Fruit fly (Drosophila melanogaster) whole organism, pupa: ENCODE results near the gene Ssb-c31a.
A peak's percentile ranks its signal among the peaks of the same experiment; 100 is the strongest.

Experiments used
- CG12605 ChIP-seq: fragments of 200-800 bp; sonication (Bioruptor generic); IDR thresholded peaks from 2 replicates; pipeline ENCODE4 v1.3.6; 2022; ENCODE audit warnings: missing biosample characterization, missing genetic modification characterization
- CG13204 ChIP-seq: fragments of 200-800 bp; sonication (Bioruptor generic); optimal IDR thresholded peaks from 2 replicates; lab custom pipeline; 2018; ENCODE audit warnings: missing biosample characterization, mild to moderate bottlenecking, missing genetic modification characterization, moderate library complexity
- CG17806 ChIP-seq: fragments of 200-800 bp; sonication (Bioruptor generic); optimal IDR thresholded peaks from 2 replicates; lab custom pipeline; 2018; ENCODE audit warnings: missing biosample characterization, mild to moderate bottlenecking, missing genetic modification characterization, moderate library complexity
- CG32121 ChIP-seq: fragments of 200-800 bp; sonication (Bioruptor generic); IDR thresholded peaks from 2 replicates; pipeline ENCODE4 v1.3.6; 2022; ENCODE audit warnings: missing biosample characterization, missing genetic modification characterization
- CG34367 ChIP-seq: fragments of 200-800 bp; sonication (Bioruptor generic); optimal IDR thresholded peaks from 2 replicates; lab custom pipeline; 2018; ENCODE audit warnings: missing biosample characterization, mild to moderate bottlenecking, missing genetic modification characterization
- CG4496 ChIP-seq: fragments of 200-800 bp; sonication (Bioruptor generic); IDR thresholded peaks from 3 replicates; pipeline ENCODE4 v1.3.6; 2022; ENCODE audit warnings: missing biosample characterization, missing genetic modification characterization
- CG8159 ChIP-seq: fragments of 200-800 bp; sonication (Bioruptor generic); optimal IDR thresholded peaks from 3 replicates; lab custom pipeline; 2018; ENCODE audit warnings: missing biosample characterization, mild to moderate bottlenecking, missing genetic modification characterization, moderate library complexity
- CG8301 ChIP-seq: fragments of 200-800 bp; sonication (Bioruptor generic); optimal IDR thresholded peaks from 2 replicates; lab custom pipeline; 2018; ENCODE audit warnings: missing biosample characterization, mild to moderate bottlenecking, missing genetic modification characterization
- EcR ChIP-seq: fragments of 200-800 bp; sonication (Bioruptor generic); optimal IDR thresholded peaks from 3 replicates; lab custom pipeline; 2019; ENCODE audit warnings: missing biosample characterization, missing genetic modification characterization, mild to moderate bottlenecking, moderate library complexity, missing genetic modification reagents
- Ets98B ChIP-seq: fragments of 200-800 bp; sonication (Bioruptor generic); IDR thresholded peaks from 2 replicates; pipeline ENCODE4 v1.3.6; 2022; ENCODE audit warnings: missing biosample characterization, missing genetic modification characterization
- Snoo ChIP-seq: fragments of 200-800 bp; sonication (Bioruptor generic); optimal IDR thresholded peaks from 3 replicates; lab custom pipeline; 2017; ENCODE audit warnings: missing biosample characterization, mild to moderate bottlenecking, missing genetic modification characterization, inconsistent platforms
- gl ChIP-seq: fragments of 200-800 bp; sonication (Bioruptor generic); optimal IDR thresholded peaks from 2 replicates; lab custom pipeline; 2018; ENCODE audit warnings: missing biosample characterization, mild to moderate bottlenecking, missing genetic modification characterization

DNA sequence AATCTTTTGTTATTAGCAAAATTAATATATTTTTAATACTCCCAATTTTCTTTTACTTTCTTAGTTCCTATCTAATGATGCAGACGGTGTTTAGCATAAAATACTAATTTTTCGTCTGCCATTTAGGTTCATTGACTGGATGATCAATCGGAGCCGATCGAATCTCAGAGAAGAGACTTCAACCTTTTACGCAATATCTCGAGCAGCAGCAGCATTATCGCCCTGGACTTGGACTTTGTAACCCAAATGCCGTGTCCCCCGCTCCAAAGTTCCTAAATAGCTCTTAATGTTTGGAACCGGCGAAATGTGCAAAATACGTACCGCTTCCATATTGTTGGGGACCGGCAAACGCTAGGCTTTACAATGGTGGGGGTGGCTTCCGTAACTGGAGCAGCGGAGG is 6.8 kb upstream of the Ssb-c31a start:
- TF ChIP-seq EcR (no peak), CG17806 (tag; lab: Kevin White, UChicago) (no peak), Ets98B (GFP tag; lab: Robert Waterston, UW) (no peak), CG12605 (GFP tag; lab: Robert Waterston, UW) (no peak), CG4496 (GFP tag; lab: Robert Waterston, UW) (no peak), CG8159 (no peak), CG8301 (no peak), Snoo (tag; lab: Kevin White, UChicago) (no peak), CG32121 (GFP tag; lab: Robert Waterston, UW) (no peak), CG13204 (GFP tag; lab: Kevin White, UChicago) (no peak), gl (tag; lab: Kevin White, UChicago) (peak; percentile 10), CG34367 (tag; lab: Kevin White, UChicago) (no peak)
